Fruit fly (Drosophila melanogaster): ENCODE measurements around the gene RhoL.

Gene RhoL

dm6 chr3R:9459385-9460285, 42.7 kb downstream of the RhoL start (continued):
- no peak for TF ChIP-seq sage (GFP tag; optimal IDR thresholded peaks at IDR 0.05)
- no peak for TF ChIP-seq dmrt93B (GFP tag; optimal IDR thresholded peaks at IDR 0.05)
- TF ChIP-seq tai (GFP tag; optimal IDR thresholded peaks at IDR 0.05), result no peak
- TF ChIP-seq h (GFP tag; optimal IDR thresholded peaks at IDR 0.05), result peak; percentile 53
- TF ChIP-seq Mio (GFP tag; optimal IDR thresholded peaks at IDR 0.05), result no peak
- TF ChIP-seq dsf (GFP tag; optimal IDR thresholded peaks at IDR 0.05; ENCODE audit: borderline replicate concordance), result no peak
- TF ChIP-seq CrebA (GFP tag; optimal IDR thresholded peaks at IDR 0.05; ENCODE audit: borderline replicate concordance), result no peak
- TF ChIP-seq CG32264 (GFP tag; optimal IDR thresholded peaks at IDR 0.05), result no peak
- TF ChIP-seq dl (GFP tag; optimal IDR thresholded peaks at IDR 0.05; ENCODE audit: insufficient read depth in 1 of 2, partially characterized antibody in 2 of 2), result no peak

dm6 chr3R:9456373-9456772, 46.0 kb downstream of the RhoL start, which contains the start of gene GstZ1:
Gene GstZ1, minus strand, starts transcription at chr3R:9456546.
- no peak for TF ChIP-seq Jra (GFP tag; optimal IDR thresholded peaks at IDR 0.05)
- TF ChIP-seq Sp1 (GFP tag; optimal IDR thresholded peaks at IDR 0.05), result no peak
- TF ChIP-seq dsf (GFP tag; optimal IDR thresholded peaks at IDR 0.05; ENCODE audit: borderline replicate concordance), result no peak
- TF ChIP-seq pan (optimal IDR thresholded peaks at IDR 0.05), result no peak
- TF ChIP-seq brk (GFP tag; optimal IDR thresholded peaks at IDR 0.05), result peak; percentile 69
- TF ChIP-seq Vsx2 (GFP tag; optimal IDR thresholded peaks at IDR 0.05; ENCODE audit: partially characterized antibody), result peak; percentile 7
- TF ChIP-seq Myc (optimal IDR thresholded peaks at IDR 0.05), result peak; percentile 52
- TF ChIP-seq sv (GFP tag; optimal IDR thresholded peaks at IDR 0.05), result no peak
- TF ChIP-seq CrebA (GFP tag; optimal IDR thresholded peaks at IDR 0.05; ENCODE audit: borderline replicate concordance), result peak; percentile 33
- no peak for TF ChIP-seq rgr (GFP tag; optimal IDR thresholded peaks at IDR 0.05)
- TF ChIP-seq fru (GFP tag; optimal IDR thresholded peaks at IDR 0.05), result peak; percentile 22

DNA sequence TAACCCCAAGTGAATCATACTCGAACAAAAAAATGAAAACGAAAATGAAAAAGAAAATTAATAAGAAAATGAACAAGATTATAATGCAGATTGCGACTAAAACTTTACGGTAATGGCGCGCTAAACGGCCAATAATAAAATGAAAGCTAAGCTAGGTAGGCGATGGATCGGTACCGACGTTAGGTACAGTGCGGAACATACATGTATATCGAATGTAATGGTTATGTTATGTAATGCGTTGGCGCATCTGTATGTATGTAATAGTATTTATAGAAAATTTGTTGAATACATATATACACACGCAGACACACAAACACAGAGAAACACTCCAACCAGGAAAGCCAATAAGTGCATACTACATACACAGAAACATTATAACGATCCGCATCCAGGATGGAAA, 47.4 kb downstream of the RhoL start:
- TF ChIP-seq Vsx2 (GFP tag; optimal IDR thresholded peaks at IDR 0.05; ENCODE audit: partially characterized antibody) (no peak), sage (GFP tag; optimal IDR thresholded peaks at IDR 0.05) (no peak), CrebA (GFP tag; optimal IDR thresholded peaks at IDR 0.05; ENCODE audit: borderline replicate concordance) (no peak), brk (GFP tag; optimal IDR thresholded peaks at IDR 0.05) (no peak), foxo (GFP tag; optimal IDR thresholded peaks at IDR 0.05) (no peak), Rel (GFP tag; optimal IDR thresholded peaks at IDR 0.05) (no peak), Rel (tag; optimal IDR thresholded peaks at IDR 0.05) (no peak), Hr83 (GFP tag; optimal IDR thresholded peaks at IDR 0.05; ENCODE audit: poor library complexity, severe bottlenecking) (no peak), psq (GFP tag; optimal IDR thresholded peaks at IDR 0.05) (no peak)

DNA sequence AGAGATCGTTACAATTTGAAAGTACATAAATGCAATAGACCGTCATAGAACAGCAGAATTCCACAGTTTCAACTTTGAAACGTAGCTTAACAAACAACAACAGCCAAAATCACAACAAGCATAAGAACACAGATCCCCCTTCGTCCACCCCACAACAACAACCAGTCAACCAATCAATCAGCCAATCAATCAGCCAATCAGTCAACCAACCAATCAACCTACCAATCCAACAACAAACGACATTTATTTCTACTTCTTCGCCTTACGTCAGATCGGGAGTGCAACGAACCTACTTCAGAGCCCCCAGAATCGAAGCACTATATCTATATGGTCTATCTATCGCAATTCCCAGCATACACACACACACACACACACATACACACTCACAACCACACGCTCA, 51.7 kb downstream of the RhoL start:
- TF ChIP-seq dl (GFP tag; optimal IDR thresholded peaks at IDR 0.05; ENCODE audit: insufficient read depth in 1 of 2, partially characterized antibody in 2 of 2) (no peak), Dfd (GFP tag; optimal IDR thresholded peaks at IDR 0.05) (peak; percentile 30)

- no peak for TF ChIP-seq psq (GFP tag; optimal IDR thresholded peaks at IDR 0.05)
- no peak for TF ChIP-seq pan (optimal IDR thresholded peaks at IDR 0.05)
- TF ChIP-seq Hnf4 (GFP tag; optimal IDR thresholded peaks at IDR 0.05), result no peak
- no peak for TF ChIP-seq sv (GFP tag; optimal IDR thresholded peaks at IDR 0.05)
- TF ChIP-seq h (GFP tag; optimal IDR thresholded peaks at IDR 0.05), result no peak
- TF ChIP-seq jim (GFP tag; optimal IDR thresholded peaks at IDR 0.05), result no peak
- no peak for TF ChIP-seq CG9705 (GFP tag; optimal IDR thresholded peaks at IDR 0.05)
- no peak for TF ChIP-seq br (GFP tag; optimal IDR thresholded peaks at IDR 0.05)
These were observed 54.1 kb downstream of the RhoL start for dm6 chr3R:9448320-9448719.
